Worm (Caenorhabditis elegans): ENCODE measurements around the gene dhs-11.

dhs-11 gene

ce11 chrIII:10651634-10652033, 9.0 kb upstream of the dhs-11 start (continued):
- no peak for TF ChIP-seq gmeb-2 (tag; optimal IDR thresholded peaks at IDR 0.05)
- no peak for TF ChIP-seq syd-9 (tag; optimal IDR thresholded peaks at IDR 0.05)
- no peak for TF ChIP-seq npax-4 (tag; optimal IDR thresholded peaks at IDR 0.05)
- no peak for TF ChIP-seq ahr-1 (tag; optimal IDR thresholded peaks at IDR 0.05)
- TF ChIP-seq C38D4.7 (GFP tag; optimal IDR thresholded peaks at IDR 0.05), result no peak
- TF ChIP-seq pha-2 (tag; optimal IDR thresholded peaks at IDR 0.05), result no peak
- no peak for TF ChIP-seq K09A11.1 (tag; optimal IDR thresholded peaks at IDR 0.05; ENCODE audit: insufficient read depth)
- no peak for TF ChIP-seq pros-1 (tag; optimal IDR thresholded peaks at IDR 0.05)
- TF ChIP-seq nhr-11 (tag; optimal IDR thresholded peaks at IDR 0.05), result no peak
- no peak for TF ChIP-seq hlh-6 (tag; optimal IDR thresholded peaks at IDR 0.05)
- no peak for TF ChIP-seq dmd-4 (tag; optimal IDR thresholded peaks at IDR 0.05; ENCODE audit: borderline replicate concordance)
- no peak for TF ChIP-seq ceh-24 (tag; optimal IDR thresholded peaks at IDR 0.05)
- no peak for TF ChIP-seq lim-6 (tag; optimal IDR thresholded peaks at IDR 0.05)
- no peak for TF ChIP-seq elt-2 (tag; optimal IDR thresholded peaks at IDR 0.05)
- TF ChIP-seq ttx-3 (tag; optimal IDR thresholded peaks at IDR 0.05), result no peak
- TF ChIP-seq ceh-6 (GFP tag; optimal IDR thresholded peaks at IDR 0.05), result no peak
- no peak for TF ChIP-seq zip-5 (tag; optimal IDR thresholded peaks at IDR 0.05)
- no peak for TF ChIP-seq mec-3 (tag; optimal IDR thresholded peaks at IDR 0.05; ENCODE audit: borderline replicate concordance)
- no peak for TF ChIP-seq ceh-18 (tag; optimal IDR thresholded peaks at IDR 0.05)
- no peak for TF ChIP-seq unc-86 (tag; optimal IDR thresholded peaks at IDR 0.05)
- TF ChIP-seq tbx-2 (tag; optimal IDR thresholded peaks at IDR 0.05), result peak; percentile 75
- TF ChIP-seq ceh-2 (tag; optimal IDR thresholded peaks at IDR 0.05), result no peak
- peak; percentile 80 for TF ChIP-seq hlh-30 (tag; optimal IDR thresholded peaks at IDR 0.05; ENCODE audit: insufficient read depth)
- no peak for TF ChIP-seq T23F11.4 (GFP tag; optimal IDR thresholded peaks at IDR 0.05)
- peak; percentile 16 for TF ChIP-seq ceh-19 (GFP tag; optimal IDR thresholded peaks at IDR 0.05)
- TF ChIP-seq ceh-31 (tag; optimal IDR thresholded peaks at IDR 0.05), result peak; percentile 67

ce11 chrIII:10649219-10649618, 6.6 kb upstream of the dhs-11 start, which contains the start of gene emg-1:
Gene emg-1 (plus strand): TSS chrIII:10649519.
- TF ChIP-seq sox-2 (GFP tag; IDR thresholded peaks at IDR 0.05), result no peak
- TF ChIP-seq hlh-15 (tag; optimal IDR thresholded peaks at IDR 0.05), result no peak
- TF ChIP-seq zip-5 (tag; optimal IDR thresholded peaks at IDR 0.05), result no peak
- TF ChIP-seq unc-86 (tag; optimal IDR thresholded peaks at IDR 0.05), result no peak
- no peak for TF ChIP-seq ets-4 (tag; optimal IDR thresholded peaks at IDR 0.05)
- TF ChIP-seq ceh-48 (tag; optimal IDR thresholded peaks at IDR 0.05), result no peak
- TF ChIP-seq K02D7.2 (tag; optimal IDR thresholded peaks at IDR 0.05), result no peak
- no peak for TF ChIP-seq ceh-9 (tag; optimal IDR thresholded peaks at IDR 0.05)
- TF ChIP-seq pax-1 (tag; optimal IDR thresholded peaks at IDR 0.05), result no peak
- no peak for TF ChIP-seq gmeb-2 (tag; optimal IDR thresholded peaks at IDR 0.05)
- no peak for TF ChIP-seq pat-9 (tag; optimal IDR thresholded peaks at IDR 0.05)
- TF ChIP-seq unc-3 (GFP tag; conservative IDR thresholded peaks at IDR 0.05), result no peak
- no peak for TF ChIP-seq unc-3 (tag; optimal IDR thresholded peaks at IDR 0.05)
- no peak for TF ChIP-seq eyg-1 (tag; optimal IDR thresholded peaks at IDR 0.05)
- no peak for TF ChIP-seq ceh-31 (tag; optimal IDR thresholded peaks at IDR 0.05)
- no peak for TF ChIP-seq pqm-1 (tag; optimal IDR thresholded peaks at IDR 0.05)

ce11 chrIII:10646094-10646493, 3.4 kb upstream of the dhs-11 start, which contains the start of gene orc-4:
Gene orc-4 (plus strand): TSS chrIII:10646170.
- TF ChIP-seq syd-9 (tag; optimal IDR thresholded peaks at IDR 0.05) (no peak), madf-2 (tag; optimal IDR thresholded peaks at IDR 0.05) (no peak), ceh-6 (GFP tag; optimal IDR thresholded peaks at IDR 0.05) (no peak), fax-1 (tag; optimal IDR thresholded peaks at IDR 0.05) (no peak), fkh-6 (tag; optimal IDR thresholded peaks at IDR 0.05) (no peak), npax-4 (tag; optimal IDR thresholded peaks at IDR 0.05) (no peak), ceh-31 (tag; optimal IDR thresholded peaks at IDR 0.05) (no peak), che-1 (tag; optimal IDR thresholded peaks at IDR 0.05) (no peak), pag-3 (tag; optimal IDR thresholded peaks at IDR 0.05; ENCODE audit: borderline replicate concordance) (no peak), nfya-1 (tag; optimal IDR thresholded peaks at IDR 0.05) (no peak), hlh-6 (tag; optimal IDR thresholded peaks at IDR 0.05) (no peak), dve-1 (tag; optimal IDR thresholded peaks at IDR 0.05) (no peak), ceh-19 (GFP tag; optimal IDR thresholded peaks at IDR 0.05) (no peak), sdc-2 (tag; optimal IDR thresholded peaks at IDR 0.05) (no peak), gmeb-2 (tag; optimal IDR thresholded peaks at IDR 0.05) (no peak), pax-1 (tag; optimal IDR thresholded peaks at IDR 0.05) (no peak)
